Worm (Caenorhabditis elegans) whole organism, mixed stage, embryonic: ENCODE results near the gene scpl-4.

Experiments
- M03D4.4 ChIP-seq: sonication (generic microtip); optimal IDR thresholded peaks from 2 replicates; lab custom pipeline; 2017; ENCODE audit warnings: mild to moderate bottlenecking, missing genetic modification characterization, missing compliant biosample characterization
- blmp-1 ChIP-seq: fragments of 150-350 bp; optimal IDR thresholded peaks from 2 replicates; lab custom pipeline; 2014; ENCODE audit warnings: missing biosample characterization, missing genetic modification characterization
- ceh-43 ChIP-seq: fragments of 200-800 bp; sonication (Bioruptor generic); optimal IDR thresholded peaks from 2 replicates; lab custom pipeline; 2018; ENCODE audit warnings: mild to moderate bottlenecking, missing genetic modification characterization, moderate library complexity, missing compliant biosample characterization
- ceh-83 ChIP-seq: fragments of 200-800 bp; sonication (Bioruptor generic); optimal IDR thresholded peaks from 2 replicates; lab custom pipeline; 2018; ENCODE audit warnings: mild to moderate bottlenecking, missing genetic modification characterization, missing compliant biosample characterization
- cnd-1 ChIP-seq: fragments of 200-800 bp; sonication (Bioruptor generic); optimal IDR thresholded peaks from 2 replicates; lab custom pipeline; 2018; ENCODE audit warnings: mild to moderate bottlenecking, missing genetic modification characterization, missing compliant biosample characterization
- drap-1 ChIP-seq: fragments of 200-800 bp; sonication (Bioruptor generic); optimal IDR thresholded peaks from 3 replicates; lab custom pipeline; 2018; ENCODE audit warnings: mild to moderate bottlenecking, missing genetic modification characterization, missing compliant biosample characterization
- elt-1 ChIP-seq: sonication (generic microtip); optimal IDR thresholded peaks from 2 replicates; lab custom pipeline; 2017; ENCODE audit warnings: missing genetic modification characterization, mild to moderate bottlenecking, missing compliant biosample characterization, antibody characterized with exemption, moderate library complexity, borderline replicate concordance; ENCODE audit not compliant: insufficient read depth
- elt-3 ChIP-seq: fragments of 150-350 bp; optimal IDR thresholded peaks from 2 replicates; lab custom pipeline; 2014; ENCODE audit warnings: missing biosample characterization, missing genetic modification characterization
- flh-1 ChIP-seq: fragments of 200-800 bp; sonication (Bioruptor generic); optimal IDR thresholded peaks from 2 replicates; lab custom pipeline; 2018; ENCODE audit warnings: mild to moderate bottlenecking, missing genetic modification characterization, moderate library complexity, missing compliant biosample characterization
- ham-2 ChIP-seq: fragments of 200-800 bp; sonication (Bioruptor generic); optimal IDR thresholded peaks from 2 replicates; lab custom pipeline; 2018; ENCODE audit warnings: mild to moderate bottlenecking, missing genetic modification characterization, missing compliant biosample characterization
- hlh-1 ChIP-seq: fragments of 150-350 bp; optimal IDR thresholded peaks from 2 replicates; lab custom pipeline; 2014; ENCODE audit warnings: missing biosample characterization, missing genetic modification reagents, missing genetic modification characterization
- lin-13 ChIP-seq: fragments of 150-350 bp; optimal IDR thresholded peaks from 2 replicates; lab custom pipeline; 2014; ENCODE audit warnings: missing biosample characterization, missing genetic modification characterization
- lin-32 ChIP-seq: fragments of 200-800 bp; sonication (Bioruptor generic); optimal IDR thresholded peaks from 2 replicates; lab custom pipeline; 2018; ENCODE audit warnings: mild to moderate bottlenecking, missing genetic modification characterization, missing compliant biosample characterization
- lsy-2 ChIP-seq: fragments of 150-350 bp; optimal IDR thresholded peaks from 2 replicates; lab custom pipeline; 2014; ENCODE audit warnings: missing biosample characterization, missing genetic modification characterization
- mab-5 ChIP-seq: fragments of 150-350 bp; optimal IDR thresholded peaks from 2 replicates; lab custom pipeline; 2014; ENCODE audit warnings: missing biosample characterization, missing genetic modification characterization
- mep-1 ChIP-seq: fragments of 150-350 bp; optimal IDR thresholded peaks from 2 replicates; lab custom pipeline; 2017; ENCODE audit warnings: missing biosample characterization, missing genetic modification reagents, missing genetic modification characterization, inconsistent platforms
- nhr-12 ChIP-seq: fragments of 150-350 bp; optimal IDR thresholded peaks from 2 replicates; lab custom pipeline; 2014; ENCODE audit warnings: missing biosample characterization, missing genetic modification characterization
- nhr-2 ChIP-seq: fragments of 150-350 bp; optimal IDR thresholded peaks from 2 replicates; lab custom pipeline; 2014; ENCODE audit warnings: missing biosample characterization, missing genetic modification characterization
- nhr-237 ChIP-seq: fragments of 150-350 bp; optimal IDR thresholded peaks from 2 replicates; lab custom pipeline; 2014; ENCODE audit warnings: missing biosample characterization, missing genetic modification characterization
- nhr-28 ChIP-seq: fragments of 150-350 bp; optimal IDR thresholded peaks from 2 replicates; lab custom pipeline; 2014; ENCODE audit warnings: missing biosample characterization, missing genetic modification characterization
- nhr-76 ChIP-seq: sonication (generic microtip); optimal IDR thresholded peaks from 2 replicates; lab custom pipeline; 2017; ENCODE audit warnings: missing biosample characterization, missing genetic modification characterization
- pha-4 ChIP-seq: fragments of 150-350 bp; optimal IDR thresholded peaks from 2 replicates; lab custom pipeline; 2018; ENCODE audit warnings: missing biosample characterization, missing genetic modification reagents, missing genetic modification characterization
- sptf-1 ChIP-seq: sonication (generic microtip); optimal IDR thresholded peaks from 2 replicates; lab custom pipeline; 2017; ENCODE audit warnings: mild to moderate bottlenecking, missing genetic modification characterization, moderate library complexity, missing compliant biosample characterization
- unc-120 ChIP-seq: sonication (generic microtip); optimal IDR thresholded peaks from 2 replicates; lab custom pipeline; 2017; ENCODE audit warnings: missing genetic modification characterization, missing compliant biosample characterization; ENCODE audit not compliant: poor library complexity, severe bottlenecking
- unc-39 ChIP-seq: fragments of 150-350 bp; optimal IDR thresholded peaks from 2 replicates; lab custom pipeline; 2014; ENCODE audit warnings: missing biosample characterization, missing genetic modification characterization
- unc-62 ChIP-seq: fragments of 150-350 bp; optimal IDR thresholded peaks from 2 replicates; lab custom pipeline; 2014; ENCODE audit warnings: missing biosample characterization, missing genetic modification reagents, missing genetic modification characterization
- zip-8 ChIP-seq: fragments of 150-350 bp; optimal IDR thresholded peaks from 2 replicates; lab custom pipeline; 2014; ENCODE audit warnings: missing biosample characterization, missing genetic modification characterization

scpl-4 gene

ce11 chrV:10589774-10590528 lies 9.0 kb upstream of the scpl-4 start, which contains the start of gene ttr-23:
TSS of gene ttr-23 (minus strand) at chrV:10589860.
- no peak for TF ChIP-seq ham-2 (GFP tag; lab: Kevin White, UChicago)
- no peak for TF ChIP-seq mep-1
- no peak for TF ChIP-seq mab-5 (tag; lab: Kevin White, UChicago)
- TF ChIP-seq M03D4.4 (tag; lab: Kevin White, UChicago): no peak
- no peak for TF ChIP-seq cnd-1 (tag; lab: Kevin White, UChicago)
- no peak for TF ChIP-seq elt-1
- no peak for TF ChIP-seq unc-62 (GFP tag; lab: Kevin White, UChicago)
- no peak for TF ChIP-seq sptf-1 (tag; lab: Kevin White, UChicago)
- no peak for TF ChIP-seq nhr-28 (tag; lab: Kevin White, UChicago)

ce11 chrV:10592479-10592878 lies 6.4 kb upstream of the scpl-4 start, which contains the start of gene T21C9.9:
TSS of gene T21C9.9 (minus strand) at chrV:10592579.
- TF ChIP-seq unc-39: no peak
- TF ChIP-seq unc-120 (tag; lab: Kevin White, UChicago): no peak
- TF ChIP-seq, all 35 proteins: peak for 0

- no peak for TF ChIP-seq flh-1 (GFP tag; lab: Kevin White, UChicago)
- TF ChIP-seq, all 35 proteins: peak for 0
These were observed 4.1 kb upstream of the scpl-4 start, which contains the start of gene T21C9.11 for ce11 chrV:10594810-10595209. TSS of gene T21C9.11 (minus strand) at chrV:10594910.

ce11 chrV:10597234-10597633 lies 1.7 kb upstream of the scpl-4 start, which contains the start of gene T21C9.13:
TSS of gene T21C9.13 (plus strand) at chrV:10597266.
- TF ChIP-seq mep-1: no peak
- no peak for TF ChIP-seq pha-4 (tag; lab: Kevin White, UChicago)
- no peak for TF ChIP-seq ham-2 (GFP tag; lab: Kevin White, UChicago)
- TF ChIP-seq drap-1 (GFP tag; lab: Kevin White, UChicago): no peak
- TF ChIP-seq nhr-12: no peak
- TF ChIP-seq elt-3: no peak
- TF ChIP-seq lin-13 (tag; lab: Kevin White, UChicago): no peak
- no peak for TF ChIP-seq blmp-1 (tag; lab: Kevin White, UChicago)
- TF ChIP-seq mab-5 (tag; lab: Kevin White, UChicago): no peak

- TF ChIP-seq ceh-43 (GFP tag; lab: Kevin White, UChicago) (no peak), blmp-1 (tag; lab: Kevin White, UChicago) (peak; percentile 32), zip-8 (tag; lab: Kevin White, UChicago) (peak; percentile 60), nhr-76 (tag; lab: Kevin White, UChicago) (no peak), nhr-2 (tag; lab: Kevin White, UChicago) (peak; percentile 6), lin-32 (GFP tag; lab: Kevin White, UChicago) (no peak)
These were observed 3.4 kb downstream of the scpl-4 start, which contains the start of gene H27A22.1 for ce11 chrV:10602051-10602937. TSS of gene H27A22.1 (plus strand) at chrV:10602555.

- no peak for TF ChIP-seq nhr-237 (tag; lab: Kevin White, UChicago)
- TF ChIP-seq zip-8 (tag; lab: Kevin White, UChicago): peak; percentile 19
These were observed 16.6 kb downstream of the scpl-4 start, which contains the start of gene H09F14.1 for ce11 chrV:10615496-10615895. TSS of gene H09F14.1 (minus strand) at chrV:10615596.

ce11 chrV:10630497-10630896 lies 31.6 kb downstream of the scpl-4 start:
- TF ChIP-seq nhr-2 (tag; lab: Kevin White, UChicago) (no peak), nhr-12 (no peak), nhr-76 (tag; lab: Kevin White, UChicago) (no peak), lsy-2 (no peak), mab-5 (tag; lab: Kevin White, UChicago) (no peak), ceh-83 (GFP tag; lab: Kevin White, UChicago) (no peak), hlh-1 (tag; lab: Kevin White, UChicago) (no peak)
- TF ChIP-seq, all 35 proteins: peak for 0
